Worm (Caenorhabditis elegans) whole organism, midembryonic: ENCODE data around the gene gst-3.

Source experiments
- T22C8.4 ChIP-seq: fragments of 200-800 bp; sonication (Bioruptor generic); IDR thresholded peaks from 2 replicates; pipeline ENCODE4 v1.3.6; 2022; ENCODE audit warnings: missing genetic modification characterization, missing compliant biosample characterization
- cog-1 ChIP-seq: sonication (generic microtip); optimal IDR thresholded peaks from 2 replicates; lab custom pipeline; 2016; ENCODE audit warnings: missing genetic modification characterization, missing compliant biosample characterization
- flt-1 ChIP-seq: fragments of 200-800 bp; sonication (Bioruptor generic); IDR thresholded peaks from 2 replicates; pipeline ENCODE4 v1.3.6; 2022; ENCODE audit warnings: missing genetic modification characterization, missing compliant biosample characterization
- klf-2 ChIP-seq: fragments of 200-800 bp; sonication (Bioruptor generic); conservative IDR thresholded peaks from 2 replicates; pipeline ENCODE4 v1.3.6; 2022; ENCODE audit warnings: missing genetic modification reagents, missing genetic modification characterization, missing compliant biosample characterization
- med-1 ChIP-seq: sonication (generic microtip); optimal IDR thresholded peaks from 2 replicates; lab custom pipeline; 2017; ENCODE audit warnings: missing genetic modification characterization, mild to moderate bottlenecking, missing compliant biosample characterization, antibody characterized with exemption, missing genetic modification reagents; ENCODE audit not compliant: insufficient read depth
- ref-1 ChIP-seq: fragments of 200-800 bp; sonication (Bioruptor generic); conservative IDR thresholded peaks from 2 replicates; pipeline ENCODE4 v1.3.6; 2022; ENCODE audit warnings: missing genetic modification reagents, missing genetic modification characterization, missing compliant biosample characterization
- tab-1 ChIP-seq: fragments of 200-800 bp; sonication (Bioruptor generic); IDR thresholded peaks from 2 replicates; pipeline ENCODE4 v1.3.6; 2022; ENCODE audit warnings: missing genetic modification characterization, missing compliant biosample characterization
- ztf-23 ChIP-seq: fragments of 200-800 bp; sonication (Bioruptor generic); IDR thresholded peaks from 2 replicates; pipeline ENCODE4 v1.3.6; 2022; ENCODE audit warnings: missing genetic modification reagents, missing genetic modification characterization, missing compliant biosample characterization
- ztf-29 ChIP-seq: fragments of 200-800 bp; sonication (Bioruptor generic); IDR thresholded peaks from 2 replicates; pipeline ENCODE4 v1.3.6; 2022; ENCODE audit warnings: missing genetic modification reagents, missing genetic modification characterization, missing compliant biosample characterization

Gene gst-3

ce11 chrIV:10157489-10158088 is 17.5 kb upstream of the gst-3 start, which contains the start of gene ttr-53:
Gene ttr-53, plus strand, starts transcription at chrIV:10158038.
- TF ChIP-seq T22C8.4 (GFP tag; lab: Robert Waterston, UW) = no peak
- TF ChIP-seq ztf-29 (GFP tag; lab: Robert Waterston, UW) = no peak
- no peak for TF ChIP-seq ref-1 (GFP tag; lab: Robert Waterston, UW)
- no peak for TF ChIP-seq flt-1 (GFP tag; lab: Robert Waterston, UW)
- TF ChIP-seq ztf-23 (GFP tag; lab: Robert Waterston, UW) = no peak
- no peak for TF ChIP-seq tab-1 (GFP tag; lab: Robert Waterston, UW)
- no peak for TF ChIP-seq med-1 (GFP tag; lab: Kevin White, UChicago)

ce11 chrIV:10157034-10157433 is 17.0 kb upstream of the gst-3 start:
- TF ChIP-seq T22C8.4 (GFP tag; lab: Robert Waterston, UW) (no peak), klf-2 (no peak), ztf-23 (GFP tag; lab: Robert Waterston, UW) (no peak), cog-1 (tag; lab: Kevin White, UChicago) (no peak), tab-1 (GFP tag; lab: Robert Waterston, UW) (no peak), med-1 (GFP tag; lab: Kevin White, UChicago) (no peak), flt-1 (GFP tag; lab: Robert Waterston, UW) (no peak), ztf-29 (GFP tag; lab: Robert Waterston, UW) (no peak), ref-1 (GFP tag; lab: Robert Waterston, UW) (no peak)

ce11 chrIV:10155475-10155874 is 15.4 kb upstream of the gst-3 start, which contains the start of gene ttr-54:
Gene ttr-54, plus strand, starts transcription at chrIV:10155775.
- TF ChIP-seq flt-1 (GFP tag; lab: Robert Waterston, UW) = no peak
- no peak for TF ChIP-seq tab-1 (GFP tag; lab: Robert Waterston, UW)
- TF ChIP-seq ref-1 (GFP tag; lab: Robert Waterston, UW) = no peak
- TF ChIP-seq ztf-29 (GFP tag; lab: Robert Waterston, UW) = no peak

ce11 chrIV:10153479-10153878 is 13.4 kb upstream of the gst-3 start:
- TF ChIP-seq med-1 (GFP tag; lab: Kevin White, UChicago) (no peak), ztf-23 (GFP tag; lab: Robert Waterston, UW) (no peak), cog-1 (tag; lab: Kevin White, UChicago) (no peak), T22C8.4 (GFP tag; lab: Robert Waterston, UW) (no peak)

ce11 chrIV:10151439-10151997 is 11.5 kb upstream of the gst-3 start, which contains the start of gene copg-1:
Gene copg-1, plus strand, starts transcription at chrIV:10151947.
- TF ChIP-seq T22C8.4 (GFP tag; lab: Robert Waterston, UW) (no peak), tab-1 (GFP tag; lab: Robert Waterston, UW) (no peak), med-1 (GFP tag; lab: Kevin White, UChicago) (no peak), flt-1 (GFP tag; lab: Robert Waterston, UW) (no peak), cog-1 (tag; lab: Kevin White, UChicago) (no peak), ztf-29 (GFP tag; lab: Robert Waterston, UW) (no peak), klf-2 (no peak), ref-1 (GFP tag; lab: Robert Waterston, UW) (no peak), ztf-23 (GFP tag; lab: Robert Waterston, UW) (no peak)

- TF ChIP-seq ref-1 (GFP tag; lab: Robert Waterston, UW) (no peak), T22C8.4 (GFP tag; lab: Robert Waterston, UW) (no peak), flt-1 (GFP tag; lab: Robert Waterston, UW) (no peak), ztf-23 (GFP tag; lab: Robert Waterston, UW) (no peak), ztf-29 (GFP tag; lab: Robert Waterston, UW) (no peak), tab-1 (GFP tag; lab: Robert Waterston, UW) (no peak), cog-1 (tag; lab: Kevin White, UChicago) (no peak), klf-2 (no peak), med-1 (GFP tag; lab: Kevin White, UChicago) (no peak)
These were observed 10.5 kb upstream of the gst-3 start, which contains the start of gene tsp-12 for ce11 chrIV:10150552-10151004. Gene tsp-12, minus strand, starts transcription at chrIV:10150602.

ce11 chrIV:10148938-10149337 is 8.9 kb upstream of the gst-3 start, which contains the start of gene pigs-1:
Gene pigs-1, minus strand, starts transcription at chrIV:10149038.
- TF ChIP-seq ztf-23 (GFP tag; lab: Robert Waterston, UW) (no peak), ztf-29 (GFP tag; lab: Robert Waterston, UW) (no peak), cog-1 (tag; lab: Kevin White, UChicago) (no peak), med-1 (GFP tag; lab: Kevin White, UChicago) (no peak), klf-2 (no peak), T22C8.4 (GFP tag; lab: Robert Waterston, UW) (no peak), flt-1 (GFP tag; lab: Robert Waterston, UW) (no peak), tab-1 (GFP tag; lab: Robert Waterston, UW) (no peak)

- TF ChIP-seq flt-1 (GFP tag; lab: Robert Waterston, UW) = no peak
- TF ChIP-seq tab-1 (GFP tag; lab: Robert Waterston, UW) = no peak
- no peak for TF ChIP-seq ztf-23 (GFP tag; lab: Robert Waterston, UW)
- TF ChIP-seq ref-1 (GFP tag; lab: Robert Waterston, UW) = no peak
- TF ChIP-seq T22C8.4 (GFP tag; lab: Robert Waterston, UW) = no peak
- TF ChIP-seq cog-1 (tag; lab: Kevin White, UChicago) = no peak
- no peak for TF ChIP-seq klf-2
- TF ChIP-seq med-1 (GFP tag; lab: Kevin White, UChicago) = no peak
- no peak for TF ChIP-seq ztf-29 (GFP tag; lab: Robert Waterston, UW)
These were observed 6.8 kb upstream of the gst-3 start, which contains the start of gene T14G10.8 for ce11 chrIV:10146885-10147284. Gene T14G10.8, minus strand, starts transcription at chrIV:10146985.

ce11 chrIV:10144909-10145308 is 4.9 kb upstream of the gst-3 start:
- TF ChIP-seq cog-1 (tag; lab: Kevin White, UChicago) (no peak), flt-1 (GFP tag; lab: Robert Waterston, UW) (no peak), ref-1 (GFP tag; lab: Robert Waterston, UW) (no peak), T22C8.4 (GFP tag; lab: Robert Waterston, UW) (no peak), ztf-29 (GFP tag; lab: Robert Waterston, UW) (no peak), tab-1 (GFP tag; lab: Robert Waterston, UW) (no peak)
